Worm (Caenorhabditis elegans) whole organism, midembryonic: ENCODE results near the gene fbxa-71.

Experiments
- flt-1 ChIP-seq: fragments of 200-800 bp; sonication (Bioruptor generic); IDR thresholded peaks from 2 replicates; pipeline ENCODE4 v1.3.6; 2022; ENCODE audit warnings: missing genetic modification characterization, missing compliant biosample characterization
- med-1 ChIP-seq: sonication (generic microtip); optimal IDR thresholded peaks from 2 replicates; lab custom pipeline; 2017; ENCODE audit warnings: missing genetic modification characterization, mild to moderate bottlenecking, missing compliant biosample characterization, antibody characterized with exemption, missing genetic modification reagents; ENCODE audit not compliant: insufficient read depth
- tab-1 ChIP-seq: fragments of 200-800 bp; sonication (Bioruptor generic); IDR thresholded peaks from 2 replicates; pipeline ENCODE4 v1.3.6; 2022; ENCODE audit warnings: missing genetic modification characterization, missing compliant biosample characterization
- ztf-29 ChIP-seq: fragments of 200-800 bp; sonication (Bioruptor generic); IDR thresholded peaks from 2 replicates; pipeline ENCODE4 v1.3.6; 2022; ENCODE audit warnings: missing genetic modification reagents, missing genetic modification characterization, missing compliant biosample characterization

ce11 chrIII:2223932-2224331 is 31.7 kb upstream of the fbxa-71 start, which contains the start of gene srd-65:
- no peak for TF ChIP-seq flt-1 (GFP tag; lab: Robert Waterston, UW)
- no peak for TF ChIP-seq med-1
- TF ChIP-seq ztf-29 (GFP tag; lab: Robert Waterston, UW) = no peak
- TF ChIP-seq tab-1 (GFP tag; lab: Robert Waterston, UW) = no peak
